Worm (Caenorhabditis elegans) whole organism, young adult: ENCODE data around the gene T05B4.9.

Source experiments
- F22D6.2 ChIP-seq: sonication (generic microtip); optimal IDR thresholded peaks from 2 replicates; lab custom pipeline; 2016; ENCODE audit warnings: mild to moderate bottlenecking, missing genetic modification characterization, missing compliant biosample characterization
- F23B12.7 ChIP-seq: sonication (generic microtip); optimal IDR thresholded peaks from 2 replicates; lab custom pipeline; 2017; ENCODE audit warnings: missing genetic modification characterization, mild to moderate bottlenecking, missing compliant biosample characterization, antibody characterized with exemption, moderate library complexity; ENCODE audit not compliant: insufficient read depth
- K11D2.4 ChIP-seq: fragments of 200-800 bp; sonication (Bioruptor generic); IDR thresholded peaks from 2 replicates; pipeline ENCODE4 v1.3.6; 2022; ENCODE audit warnings: missing genetic modification reagents, missing genetic modification characterization, missing compliant biosample characterization
- Y53G8AR.9 ChIP-seq: fragments of 200-800 bp; sonication (Bioruptor generic); conservative IDR thresholded peaks from 2 replicates; pipeline ENCODE4 v1.3.6; 2022; ENCODE audit warnings: missing genetic modification reagents, missing genetic modification characterization, missing compliant biosample characterization
- Y56A3A.18 ChIP-seq: fragments of 200-800 bp; sonication (Bioruptor generic); IDR thresholded peaks from 2 replicates; pipeline ENCODE4 v1.3.6; 2022; ENCODE audit warnings: missing genetic modification reagents, missing genetic modification characterization, missing compliant biosample characterization
- ama-1 ChIP-seq, 3 experiments: fragments of 150-350 bp in 1 of 3; sonication (generic microtip) in 2 of 3; optimal IDR thresholded peaks; 2 replicates each; lab custom pipeline; 2014 to 2018; ENCODE audit warnings: missing biosample characterization in 2 of 3, missing genetic modification characterization in 2 of 3, missing genetic modification reagents in 2 of 3
- attf-3 ChIP-seq: fragments of 200-800 bp; sonication (Bioruptor generic); conservative IDR thresholded peaks from 2 replicates; pipeline ENCODE4 v1.3.6; 2022; ENCODE audit warnings: missing genetic modification reagents, missing genetic modification characterization, missing compliant biosample characterization
- attf-6 ChIP-seq: fragments of 200-800 bp; sonication (Bioruptor generic); IDR thresholded peaks from 2 replicates; pipeline ENCODE4 v1.3.6; 2022; ENCODE audit warnings: missing genetic modification reagents, missing genetic modification characterization, missing compliant biosample characterization
- cebp-1 ChIP-seq, 2 experiments: fragments of 200-800 bp in 1 of 2; sonication (Bioruptor generic) in 1 of 2; sonication (generic microtip) in 1 of 2; IDR thresholded peaks in 1 of 2; optimal IDR thresholded peaks in 1 of 2; 2 replicates each; pipeline versions ENCODE4 v1.3.6 to Lab custom; 2017 to 2022; ENCODE audit warnings: missing compliant biosample characterization in 2 of 2, missing genetic modification characterization in 2 of 2, mild to moderate bottlenecking in 1 of 2, missing genetic modification reagents in 1 of 2, moderate library complexity in 1 of 2
- ceh-27 ChIP-seq: fragments of 200-800 bp; sonication (Bioruptor generic); optimal IDR thresholded peaks from 2 replicates; lab custom pipeline; 2018; ENCODE audit warnings: mild to moderate bottlenecking, missing genetic modification characterization, moderate library complexity, missing compliant biosample characterization
- ceh-40 ChIP-seq: fragments of 200-800 bp; sonication (Bioruptor generic); IDR thresholded peaks from 2 replicates; pipeline ENCODE4 v1.3.6; 2022; ENCODE audit warnings: missing genetic modification characterization, missing compliant biosample characterization
- ceh-91 ChIP-seq: fragments of 200-800 bp; sonication (Bioruptor generic); IDR thresholded peaks from 2 replicates; pipeline ENCODE4 v1.3.6; 2022; ENCODE audit warnings: missing genetic modification reagents, missing genetic modification characterization, missing compliant biosample characterization
- dpff-1 ChIP-seq: sonication (generic microtip); optimal IDR thresholded peaks from 2 replicates; lab custom pipeline; 2017; ENCODE audit warnings: mild to moderate bottlenecking, missing genetic modification characterization, missing compliant biosample characterization
- dpl-1 ChIP-seq: fragments of 150-350 bp; optimal IDR thresholded peaks from 2 replicates; lab custom pipeline; 2014; ENCODE audit warnings: missing biosample characterization, missing genetic modification reagents, missing genetic modification characterization
- egl-18 ChIP-seq: fragments of 200-800 bp; sonication (Bioruptor generic); IDR thresholded peaks from 2 replicates; pipeline ENCODE4 v1.3.6; 2022; ENCODE audit warnings: missing genetic modification reagents, missing genetic modification characterization, missing compliant biosample characterization
- egrh-3 ChIP-seq: fragments of 200-800 bp; sonication (Bioruptor generic); IDR thresholded peaks from 2 replicates; pipeline ENCODE4 v1.3.6; 2022; ENCODE audit warnings: missing genetic modification reagents, missing genetic modification characterization, missing compliant biosample characterization
- ets-4 ChIP-seq: fragments of 200-800 bp; sonication (Bioruptor generic); optimal IDR thresholded peaks from 2 replicates; lab custom pipeline; 2018; ENCODE audit warnings: mild to moderate bottlenecking, missing genetic modification characterization, missing compliant biosample characterization
- fkh-3 ChIP-seq: sonication (generic microtip); optimal IDR thresholded peaks from 2 replicates; lab custom pipeline; 2016; ENCODE audit warnings: mild to moderate bottlenecking, missing genetic modification characterization, missing compliant biosample characterization
- hlh-12 ChIP-seq: sonication (generic microtip); optimal IDR thresholded peaks from 2 replicates; lab custom pipeline; 2016; ENCODE audit warnings: missing genetic modification characterization, missing compliant biosample characterization
- hlh-26 ChIP-seq: fragments of 200-800 bp; sonication (Bioruptor generic); conservative IDR thresholded peaks from 2 replicates; pipeline ENCODE4 v1.3.6; 2022; ENCODE audit warnings: missing genetic modification reagents, missing genetic modification characterization, missing compliant biosample characterization
- hsf-1 ChIP-seq: fragments of 200-800 bp; sonication (Bioruptor generic); IDR thresholded peaks from 2 replicates; pipeline ENCODE4 v1.3.6; 2022; ENCODE audit warnings: missing genetic modification reagents, missing genetic modification characterization, missing compliant biosample characterization
- let-607 ChIP-seq, 2 experiments: fragments of 200-800 bp in 1 of 2; sonication (Bioruptor generic) in 1 of 2; sonication (generic microtip) in 1 of 2; optimal IDR thresholded peaks; 2 replicates each; lab custom pipeline; 2016 to 2018; ENCODE audit warnings: mild to moderate bottlenecking in 2 of 2, missing compliant biosample characterization in 2 of 2, missing genetic modification characterization in 2 of 2, moderate library complexity in 2 of 2, missing genotype in 1 of 2
- lin-35 ChIP-seq, 3 experiments: fragments of 150-350 bp in 2 of 3; sonication (generic microtip) in 1 of 3; optimal IDR thresholded peaks; 2 replicates each; lab custom pipeline; 2014 to 2018; ENCODE audit warnings: missing biosample characterization in 3 of 3, missing genetic modification characterization in 3 of 3, missing genetic modification reagents in 3 of 3
- lin-54 ChIP-seq: fragments of 200-800 bp; sonication (Bioruptor generic); optimal IDR thresholded peaks from 2 replicates; lab custom pipeline; 2018; ENCODE audit warnings: mild to moderate bottlenecking, missing genetic modification characterization, missing compliant biosample characterization
- lir-1 ChIP-seq: fragments of 200-800 bp; sonication (Bioruptor generic); conservative IDR thresholded peaks from 2 replicates; pipeline ENCODE4 v1.3.6; 2022; ENCODE audit warnings: missing genetic modification reagents, missing genetic modification characterization, missing compliant biosample characterization
- lsy-27 ChIP-seq: sonication (generic microtip); optimal IDR thresholded peaks from 2 replicates; lab custom pipeline; 2017; ENCODE audit warnings: missing genetic modification characterization, mild to moderate bottlenecking, missing compliant biosample characterization, antibody characterized with exemption, missing genotype, borderline replicate concordance; ENCODE audit not compliant: insufficient read depth
- nfya-2 ChIP-seq: fragments of 200-800 bp; sonication (Bioruptor generic); IDR thresholded peaks from 2 replicates; pipeline ENCODE4 v1.3.6; 2022; ENCODE audit warnings: missing genetic modification reagents, missing genetic modification characterization, missing compliant biosample characterization
- nhr-179 ChIP-seq: sonication (generic microtip); optimal IDR thresholded peaks from 2 replicates; lab custom pipeline; 2016; ENCODE audit warnings: mild to moderate bottlenecking, missing genetic modification characterization, missing compliant biosample characterization
- nhr-27 ChIP-seq: fragments of 200-800 bp; sonication (Bioruptor generic); optimal IDR thresholded peaks from 2 replicates; lab custom pipeline; 2018; ENCODE audit warnings: mild to moderate bottlenecking, missing genetic modification characterization, moderate library complexity, missing compliant biosample characterization
- nhr-80 ChIP-seq: sonication (generic microtip); optimal IDR thresholded peaks from 2 replicates; lab custom pipeline; 2016; ENCODE audit warnings: missing genetic modification characterization, missing compliant biosample characterization
- nhr-90 ChIP-seq: sonication (generic microtip); optimal IDR thresholded peaks from 2 replicates; lab custom pipeline; 2016; ENCODE audit warnings: missing genotype, mild to moderate bottlenecking, missing genetic modification characterization, missing compliant biosample characterization
- pha-4 ChIP-seq: fragments of 150-350 bp; sonication (generic microtip); optimal IDR thresholded peaks from 2 replicates; lab custom pipeline; 2014; ENCODE audit warnings: missing biosample characterization, missing genetic modification reagents, missing genetic modification characterization
- rcor-1 ChIP-seq: fragments of 200-800 bp; sonication (Bioruptor generic); IDR thresholded peaks from 2 replicates; pipeline ENCODE4 v1.3.6; 2022; ENCODE audit warnings: missing genetic modification reagents, missing genetic modification characterization, missing compliant biosample characterization
- snpc-1.1 ChIP-seq: sonication (generic microtip); optimal IDR thresholded peaks from 2 replicates; lab custom pipeline; 2017; ENCODE audit warnings: missing genetic modification characterization, mild to moderate bottlenecking, missing compliant biosample characterization, antibody characterized with exemption, moderate library complexity, missing genotype, missing genetic modification reagents; ENCODE audit not compliant: insufficient read depth
- zim-3 ChIP-seq: sonication (generic microtip); optimal IDR thresholded peaks from 2 replicates; lab custom pipeline; 2017; ENCODE audit warnings: mild to moderate bottlenecking, missing genetic modification characterization, moderate library complexity, missing compliant biosample characterization

The T05B4.9 gene

ce11 chrV:4116071-4116470, 2.2 kb downstream of the T05B4.9 start, which contains the start of gene T05B4.8:
TSS of gene T05B4.8 (minus strand) at chrV:4116171.
- TF ChIP-seq ceh-91 (GFP tag; lab: Robert Waterston, UW) (no peak), ceh-27 (no peak), nhr-90 (no peak), lsy-27 (no peak), Y53G8AR.9 (no peak), nfya-2 (GFP tag; lab: Robert Waterston, UW) (no peak), nhr-179 (tag; lab: Kevin White, UChicago) (no peak), cebp-1 (GFP tag; IDR thresholded peaks at IDR 0.05; lab: Robert Waterston, UW) (no peak), cebp-1 (tag; optimal IDR thresholded peaks at IDR 0.05; lab: Kevin White, UChicago) (no peak), ets-4 (GFP tag; lab: Kevin White, UChicago) (no peak)

DNA sequence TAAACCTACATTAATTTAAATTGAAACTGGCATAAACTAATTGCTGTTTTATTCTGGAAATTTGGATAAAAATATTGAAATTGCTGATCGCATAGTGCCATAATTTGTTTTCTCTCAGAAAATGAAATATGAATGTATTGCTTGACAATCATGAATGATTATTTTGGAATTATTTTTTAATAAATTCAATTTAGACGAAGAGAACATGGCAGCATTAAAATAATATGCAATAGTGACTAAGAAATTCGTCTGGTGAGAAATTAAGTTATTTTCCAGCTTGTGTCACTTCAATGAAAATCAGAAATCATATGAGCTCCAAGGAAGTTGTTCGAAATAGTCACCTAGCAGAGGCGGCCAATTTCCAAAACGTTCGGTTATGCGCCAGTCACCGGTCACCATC, 3.6 kb downstream of the T05B4.9 start, which contains the start of gene srw-133:
srw-133 (minus strand) TSS at position 101 of the 400 bp plus-strand sequence.
- TF ChIP-seq rcor-1 (no peak), snpc-1.1 (no peak), hlh-26 (GFP tag; lab: Robert Waterston, UW) (no peak), hsf-1 (GFP tag; lab: Robert Waterston, UW) (no peak), attf-3 (GFP tag; lab: Robert Waterston, UW) (no peak), ets-4 (GFP tag; lab: Kevin White, UChicago) (no peak), lin-54 (GFP tag; lab: Kevin White, UChicago) (no peak), ceh-40 (GFP tag; lab: Robert Waterston, UW) (no peak), pha-4 (tag; lab: Kevin White, UChicago) (no peak), fkh-3 (no peak), lir-1 (GFP tag; lab: Robert Waterston, UW) (no peak), attf-6 (no peak), lin-35 (GFP tag; optimal IDR thresholded peaks at IDR 0.05; lab: Kevin White, UChicago) (no peak), ama-1 (optimal IDR thresholded peaks at IDR 0.05; lab: Kevin White, UChicago) (no peak), ama-1 (GFP tag; optimal IDR thresholded peaks at IDR 0.05; lab: Kevin White, UChicago) (no peak), dpl-1 (GFP tag; lab: Kevin White, UChicago) (no peak), K11D2.4 (no peak), zim-3 (tag; lab: Kevin White, UChicago) (no peak)

DNA sequence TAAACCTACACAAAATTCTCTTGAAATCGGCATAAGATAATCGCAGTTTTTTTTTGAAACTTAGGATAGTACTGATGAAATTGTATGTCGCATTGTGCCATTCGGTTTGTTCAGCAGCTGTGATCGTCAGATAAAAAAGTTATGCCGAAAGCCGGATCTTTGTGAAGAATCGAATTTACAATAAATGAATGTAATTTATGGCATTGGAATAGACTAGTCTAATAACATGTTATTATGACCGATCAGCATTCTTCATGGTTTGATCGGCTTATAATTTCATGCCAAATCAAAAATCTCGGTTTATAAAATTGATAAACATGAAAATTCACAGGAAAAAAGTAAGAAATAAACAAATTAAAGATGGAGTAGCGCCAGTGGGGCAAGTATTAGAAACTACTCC, 5.7 kb downstream of the T05B4.9 start, which contains the start of gene srw-134:
srw-134 (minus strand) TSS at position 101 of the 400 bp plus-strand sequence.
- TF ChIP-seq let-607 (tag; optimal IDR thresholded peaks at IDR 0.05; lab: Kevin White, UChicago) = no peak

DNA sequence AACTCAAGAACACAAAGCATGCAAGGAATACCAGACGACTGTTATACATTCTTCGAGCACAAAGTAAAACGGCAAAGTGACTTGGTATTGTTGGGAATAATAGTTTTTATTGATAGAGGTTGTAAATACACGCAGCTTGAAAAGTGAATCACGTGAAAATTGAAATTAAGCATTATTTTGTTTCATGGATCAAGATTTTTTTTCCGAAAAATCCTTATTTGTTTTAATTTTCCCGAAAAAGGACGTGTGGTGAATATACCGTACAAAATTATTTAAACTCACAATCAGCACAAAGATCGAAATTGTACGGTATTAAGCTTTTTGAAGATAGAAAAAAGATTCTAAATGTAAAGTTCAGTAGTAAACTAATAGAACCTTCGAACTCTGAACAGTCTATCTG, 8.4 kb downstream of the T05B4.9 start, which contains the start of gene clc-18:
clc-18 (minus strand) TSS at position 101 of the 400 bp plus-strand sequence.
- TF ChIP-seq let-607 (tag; optimal IDR thresholded peaks at IDR 0.05; lab: Kevin White, UChicago) (no peak), rcor-1 (no peak), Y56A3A.18 (no peak), dpff-1 (no peak), egl-18 (GFP tag; lab: Robert Waterston, UW) (no peak), F23B12.7 (tag; lab: Kevin White, UChicago) (no peak)
- TF ChIP-seq, all 124 proteins: peak for 0

DNA sequence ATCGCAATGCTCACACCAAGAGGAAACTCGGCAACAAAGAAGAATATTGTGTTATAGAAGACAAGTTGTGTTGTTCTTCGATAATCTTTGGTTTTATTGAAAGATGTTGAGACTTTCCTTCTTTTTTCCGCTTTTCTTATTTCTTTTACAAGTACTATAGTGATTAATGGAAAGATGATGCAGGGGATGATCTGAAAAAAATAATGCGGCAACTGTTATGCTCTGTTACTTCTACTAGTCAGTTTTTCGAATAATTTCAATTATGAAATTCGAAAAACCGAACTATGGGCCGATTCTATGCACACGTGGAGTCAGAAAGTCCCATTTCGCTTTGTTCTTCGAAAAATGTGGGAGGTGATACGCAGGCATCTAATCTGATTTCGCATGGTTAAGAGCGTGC, 11.5 kb downstream of the T05B4.9 start:
- TF ChIP-seq nhr-80 (tag; lab: Kevin White, UChicago) (no peak), Y56A3A.18 (no peak), F22D6.2 (no peak), egrh-3 (no peak), nhr-27 (no peak), hlh-12 (tag; lab: Kevin White, UChicago) (no peak), Y53G8AR.9 (no peak), cebp-1 (GFP tag; IDR thresholded peaks at IDR 0.05; lab: Robert Waterston, UW) (no peak), cebp-1 (tag; optimal IDR thresholded peaks at IDR 0.05; lab: Kevin White, UChicago) (no peak)
- TF ChIP-seq, all 124 proteins: peak for 0
